Fruit fly (Drosophila melanogaster) whole organism, embryonic: ENCODE measurements around the gene caup.
A peak's percentile ranks its signal among the peaks of the same experiment; 100 is the strongest.

ENCODE experiments used
- Ada2b ChIP-seq: fragments of 200-800 bp; sonication (Bioruptor generic); IDR thresholded peaks from 2 replicates; pipeline ENCODE4 v1.3.6; 2022; ENCODE audit warnings: missing biosample characterization, missing genetic modification characterization
- B-H1 ChIP-seq: fragments of 200-800 bp; sonication (Bioruptor generic); IDR thresholded peaks from 3 replicates; pipeline ENCODE4 v1.3.6; 2022; ENCODE audit warnings: missing biosample characterization, missing genetic modification characterization
- BEAF-32 ChIP-seq: fragments of 200-800 bp; sonication (Bioruptor generic); optimal IDR thresholded peaks from 3 replicates; lab custom pipeline; 2017; ENCODE audit warnings: missing biosample characterization, missing genetic modification characterization, mild to moderate bottlenecking, moderate library complexity, missing genetic modification reagents
- BtbVII ChIP-seq: fragments of 200-800 bp; sonication (Bioruptor generic); optimal IDR thresholded peaks from 3 replicates; lab custom pipeline; 2017; ENCODE audit warnings: missing biosample characterization, mild to moderate bottlenecking, missing genetic modification characterization
- CG10321 ChIP-seq: fragments of 200-800 bp; sonication (Bioruptor generic); IDR thresholded peaks from 2 replicates; pipeline ENCODE4 v1.3.6; 2022; ENCODE audit warnings: missing biosample characterization, missing genetic modification characterization
- CG10543 ChIP-seq: fragments of 200-800 bp; sonication (Bioruptor generic); optimal IDR thresholded peaks from 3 replicates; lab custom pipeline; 2017; ENCODE audit warnings: missing biosample characterization, mild to moderate bottlenecking, missing genetic modification characterization, moderate library complexity
- CG12744 ChIP-seq: fragments of 200-800 bp; sonication (Bioruptor generic); optimal IDR thresholded peaks from 2 replicates; lab custom pipeline; 2016; ENCODE audit warnings: missing biosample characterization, missing genetic modification characterization
- CG14050 ChIP-seq: fragments of 200-800 bp; sonication (Bioruptor generic); IDR thresholded peaks from 3 replicates; pipeline ENCODE4 v1.3.6; 2022; ENCODE audit warnings: missing biosample characterization, missing genetic modification characterization
- CG15073 ChIP-seq: fragments of 200-800 bp; sonication (Bioruptor generic); optimal IDR thresholded peaks from 2 replicates; lab custom pipeline; 2016; ENCODE audit warnings: missing biosample characterization, missing genetic modification characterization
- CG1647 ChIP-seq: fragments of 200-800 bp; sonication (Bioruptor generic); optimal IDR thresholded peaks from 3 replicates; lab custom pipeline; 2016; ENCODE audit warnings: missing biosample characterization, missing genetic modification characterization
- CG16815 ChIP-seq: fragments of 200-800 bp; sonication (Bioruptor generic); optimal IDR thresholded peaks from 3 replicates; lab custom pipeline; 2017; ENCODE audit warnings: missing biosample characterization, mild to moderate bottlenecking, missing genetic modification characterization
- CG4617 ChIP-seq: fragments of 200-800 bp; sonication (Bioruptor generic); optimal IDR thresholded peaks from 3 replicates; lab custom pipeline; 2016; ENCODE audit warnings: missing biosample characterization, missing genetic modification characterization, borderline replicate concordance
- CG6175 ChIP-seq: fragments of 200-800 bp; sonication (Bioruptor generic); IDR thresholded peaks from 3 replicates; pipeline ENCODE4 v1.3.6; 2022; ENCODE audit warnings: missing biosample characterization, missing genetic modification characterization
- CG6254 ChIP-seq: fragments of 200-800 bp; sonication (Bioruptor generic); optimal IDR thresholded peaks from 3 replicates; lab custom pipeline; 2017; ENCODE audit warnings: mild to moderate bottlenecking, missing biosample characterization, missing genetic modification reagents, missing genetic modification characterization
- CG6683 ChIP-seq: fragments of 200-800 bp; sonication (Bioruptor generic); optimal IDR thresholded peaks from 2 replicates; lab custom pipeline; 2017; ENCODE audit warnings: missing biosample characterization, mild to moderate bottlenecking, missing genetic modification characterization, missing genetic modification reagents
- CG7271 ChIP-seq: fragments of 200-800 bp; sonication (Bioruptor generic); optimal IDR thresholded peaks from 2 replicates; lab custom pipeline; 2018; ENCODE audit warnings: missing biosample characterization, mild to moderate bottlenecking, missing genetic modification characterization, moderate library complexity
- CG7839 ChIP-seq: fragments of 200-800 bp; sonication (Bioruptor generic); optimal IDR thresholded peaks from 3 replicates; lab custom pipeline; 2018; ENCODE audit warnings: missing biosample characterization, mild to moderate bottlenecking, missing genetic modification characterization, moderate library complexity
- CG8765 ChIP-seq: fragments of 200-800 bp; sonication (Bioruptor generic); IDR thresholded peaks from 2 replicates; pipeline ENCODE4 v1.3.6; 2022; ENCODE audit warnings: missing biosample characterization, missing genetic modification characterization
- CG9215 ChIP-seq: fragments of 200-800 bp; sonication (Bioruptor generic); IDR thresholded peaks from 2 replicates; pipeline ENCODE4 v1.3.6; 2022; ENCODE audit warnings: missing biosample characterization, missing genetic modification characterization
- CkIIα-i1 ChIP-seq: fragments of 200-800 bp; sonication (Bioruptor generic); IDR thresholded peaks from 2 replicates; pipeline ENCODE4 v1.3.6; 2022; ENCODE audit warnings: missing biosample characterization, missing genetic modification characterization
- Dref ChIP-seq: fragments of 200-800 bp; sonication (Bioruptor generic); IDR thresholded peaks from 2 replicates; pipeline ENCODE4 v1.3.6; 2022; ENCODE audit warnings: missing biosample characterization, missing genetic modification characterization
- Fer1 ChIP-seq: fragments of 200-800 bp; sonication (Bioruptor generic); optimal IDR thresholded peaks from 2 replicates; lab custom pipeline; 2017; ENCODE audit warnings: missing biosample characterization, mild to moderate bottlenecking, missing genetic modification characterization
- Gsc ChIP-seq: fragments of 200-800 bp; sonication (Bioruptor generic); IDR thresholded peaks from 2 replicates; pipeline ENCODE4 v1.3.6; 2022; ENCODE audit warnings: missing biosample characterization, missing genetic modification characterization
- HHEX ChIP-seq: fragments of 200-800 bp; sonication (Bioruptor generic); optimal IDR thresholded peaks from 3 replicates; lab custom pipeline; 2017; ENCODE audit warnings: missing biosample characterization, mild to moderate bottlenecking, missing genetic modification characterization, missing genetic modification reagents
- Hr51 ChIP-seq, 2 experiments: fragments of 200-800 bp; sonication (Bioruptor generic); optimal IDR thresholded peaks; 2 replicates in 1 of 2; 3 replicates in 1 of 2; lab custom pipeline; 2016 to 2018; ENCODE audit warnings: missing biosample characterization in 2 of 2, missing genetic modification characterization in 2 of 2, mild to moderate bottlenecking in 1 of 2, moderate library complexity in 1 of 2
- Hsf ChIP-seq: fragments of 200-800 bp; sonication (Bioruptor generic); optimal IDR thresholded peaks from 3 replicates; lab custom pipeline; 2016; ENCODE audit warnings: missing biosample characterization, missing genetic modification characterization
- Jarid2 ChIP-seq: fragments of 200-800 bp; sonication (Bioruptor generic); optimal IDR thresholded peaks from 3 replicates; lab custom pipeline; 2017; ENCODE audit warnings: mild to moderate bottlenecking, missing biosample characterization, missing genetic modification reagents, missing genetic modification characterization
- MESR4 ChIP-seq: fragments of 200-800 bp; sonication (Bioruptor generic); optimal IDR thresholded peaks from 2 replicates; lab custom pipeline; 2018; ENCODE audit warnings: missing biosample characterization, mild to moderate bottlenecking, missing genetic modification characterization, moderate library complexity
- Meics ChIP-seq: fragments of 200-800 bp; sonication (Bioruptor generic); optimal IDR thresholded peaks from 2 replicates; lab custom pipeline; 2017; ENCODE audit warnings: missing biosample characterization, mild to moderate bottlenecking, missing genetic modification characterization
- Poxn ChIP-seq: fragments of 200-800 bp; sonication (Bioruptor generic); IDR thresholded peaks from 2 replicates; pipeline ENCODE4 v1.3.6; 2022; ENCODE audit warnings: missing biosample characterization, missing genetic modification characterization
- cg ChIP-seq: fragments of 200-800 bp; sonication (Bioruptor generic); optimal IDR thresholded peaks from 3 replicates; lab custom pipeline; 2019; ENCODE audit warnings: missing biosample characterization, mild to moderate bottlenecking, missing genetic modification characterization, moderate library complexity
- corto ChIP-seq: fragments of 200-800 bp; sonication (Bioruptor generic); optimal IDR thresholded peaks from 2 replicates; lab custom pipeline; 2016; ENCODE audit warnings: missing biosample characterization, mild to moderate bottlenecking, missing genetic modification characterization, moderate library complexity
- dmrt11E ChIP-seq: fragments of 200-800 bp; sonication (Bioruptor generic); optimal IDR thresholded peaks from 3 replicates; lab custom pipeline; 2018; ENCODE audit warnings: missing biosample characterization, mild to moderate bottlenecking, missing genetic modification characterization, moderate library complexity
- dmrt99B ChIP-seq: fragments of 200-800 bp; sonication (Bioruptor generic); optimal IDR thresholded peaks from 2 replicates; lab custom pipeline; 2018; ENCODE audit warnings: missing biosample characterization, mild to moderate bottlenecking, missing genetic modification characterization, moderate library complexity
- fd102C ChIP-seq: fragments of 200-800 bp; sonication (Bioruptor generic); optimal IDR thresholded peaks from 2 replicates; lab custom pipeline; 2018; ENCODE audit warnings: missing biosample characterization, mild to moderate bottlenecking, missing genetic modification characterization, moderate library complexity
- hkb ChIP-seq, 2 experiments: fragments of 200-800 bp in 1 of 2; fragments of >200 bp in 1 of 2; sonication (Bioruptor generic) in 1 of 2; IDR thresholded peaks in 1 of 2; optimal IDR thresholded peaks in 1 of 2; 2 replicates each; pipeline versions ENCODE4 v1.3.6 to Lab custom; 2017 to 2022; ENCODE audit warnings: missing biosample characterization in 1 of 2, missing genetic modification characterization in 1 of 2
- inv ChIP-seq: fragments of 200-800 bp; sonication (Bioruptor generic); IDR thresholded peaks from 2 replicates; pipeline ENCODE4 v1.3.6; 2022; ENCODE audit warnings: missing biosample characterization, missing genetic modification characterization; ENCODE audit not compliant: partially characterized antibody
- lab ChIP-seq: fragments of 200-800 bp; sonication (Bioruptor generic); optimal IDR thresholded peaks from 3 replicates; lab custom pipeline; 2017; ENCODE audit warnings: missing biosample characterization, missing genetic modification characterization, mild to moderate bottlenecking, moderate library complexity, missing genetic modification reagents
- mam ChIP-seq: fragments of 200-800 bp; sonication (Bioruptor generic); optimal IDR thresholded peaks from 3 replicates; lab custom pipeline; 2016; ENCODE audit warnings: missing biosample characterization, missing genetic modification characterization
- nmo ChIP-seq: fragments of 200-800 bp; sonication (Bioruptor generic); optimal IDR thresholded peaks from 2 replicates; lab custom pipeline; 2018; ENCODE audit warnings: missing biosample characterization, mild to moderate bottlenecking, missing genetic modification characterization, moderate library complexity
- pan ChIP-seq, 4 experiments: fragments of >200 bp in 3 of 4; fragments of 200-800 bp in 1 of 4; sonication (Bioruptor generic) in 1 of 4; optimal IDR thresholded peaks in 3 of 4; IDR thresholded peaks in 1 of 4; 2 replicates each; pipeline versions ENCODE4 v1.3.6 to Lab custom; 2017 to 2022; ENCODE audit warnings: missing biosample characterization in 2 of 4, missing genetic modification characterization in 2 of 4, mixed read lengths in 1 of 4
- peb ChIP-seq: fragments of 200-800 bp; sonication (Bioruptor generic); IDR thresholded peaks from 2 replicates; pipeline ENCODE4 v1.3.6; 2022; ENCODE audit warnings: missing biosample characterization, missing genetic modification characterization
- psq ChIP-seq: fragments of 200-800 bp; sonication (Bioruptor generic); optimal IDR thresholded peaks from 2 replicates; lab custom pipeline; 2017; ENCODE audit warnings: missing biosample characterization, missing genetic modification characterization
- stc ChIP-seq: fragments of 200-800 bp; sonication (Bioruptor generic); IDR thresholded peaks from 2 replicates; pipeline ENCODE4 v1.3.6; 2022; ENCODE audit warnings: missing biosample characterization, missing genetic modification characterization
- stwl ChIP-seq: fragments of 200-800 bp; sonication (Bioruptor generic); optimal IDR thresholded peaks from 3 replicates; lab custom pipeline; 2018; ENCODE audit warnings: missing biosample characterization, mild to moderate bottlenecking, missing genetic modification characterization, moderate library complexity
- vvl ChIP-seq: fragments of 200-800 bp; sonication (Bioruptor generic); IDR thresholded peaks from 2 replicates; pipeline ENCODE4 v1.3.6; 2022; ENCODE audit warnings: missing biosample characterization, missing genetic modification characterization
- zen ChIP-seq: fragments of 200-800 bp; sonication (Bioruptor generic); optimal IDR thresholded peaks from 3 replicates; lab custom pipeline; 2018; ENCODE audit warnings: missing biosample characterization, mild to moderate bottlenecking, missing genetic modification characterization, moderate library complexity
- zfh1 ChIP-seq: fragments of 200-800 bp; sonication (Bioruptor generic); IDR thresholded peaks from 3 replicates; pipeline ENCODE4 v1.3.6; 2022; ENCODE audit warnings: missing biosample characterization, missing genetic modification characterization

Gene caup

DNA sequence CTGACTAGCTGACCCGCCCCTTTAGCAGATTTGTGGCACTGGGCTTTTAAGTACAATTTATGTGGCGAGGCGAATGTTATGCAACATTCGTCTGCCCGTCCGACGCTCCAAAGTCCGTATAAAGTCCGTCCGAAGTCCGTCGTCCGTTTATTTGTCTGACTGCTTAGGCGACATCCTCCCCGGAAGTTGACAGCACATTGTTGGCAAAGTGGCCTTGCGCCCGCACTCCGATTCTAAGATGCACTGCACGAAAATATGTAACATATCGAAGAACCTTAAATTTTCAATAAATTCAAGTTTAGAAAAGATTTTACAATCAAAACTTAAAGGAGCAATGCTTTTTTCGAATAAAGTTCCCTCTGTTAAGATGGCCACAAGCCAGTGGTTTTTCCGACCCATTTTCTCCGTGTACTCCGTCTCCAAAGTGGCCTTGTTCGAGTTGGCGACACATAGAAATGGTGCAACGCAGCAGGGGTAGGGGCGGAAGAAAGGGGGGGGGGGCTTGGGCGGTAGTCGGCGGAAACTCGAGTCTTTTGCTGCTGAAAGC, 9.5 kb downstream of the caup start (continued):
- TF ChIP-seq nmo (peak; percentile 66), CkIIα-i1 (GFP tag; lab: Robert Waterston, UW) (no peak), CG4617 (GFP tag; lab: Kevin White, UChicago) (no peak), Jarid2 (no peak), zfh1 (GFP tag; lab: Robert Waterston, UW) (peak; percentile 55; the same call in 2 of the 3 replicates), BEAF-32 (GFP tag; lab: Kevin White, UChicago) (no peak), zen (tag; lab: Kevin White, UChicago) (no peak), stwl (tag; lab: Kevin White, UChicago) (no peak), Dref (no peak), Gsc (GFP tag; lab: Robert Waterston, UW) (no peak), CG6175 (no peak), vvl (GFP tag; lab: Robert Waterston, UW) (peak; percentile 59; the same call in 1 of the 2 replicates), lab (GFP tag; lab: Kevin White, UChicago) (peak; percentile 41), HHEX (GFP tag; lab: Kevin White, UChicago) (no peak), Ada2b (GFP tag; lab: Robert Waterston, UW) (no peak), CG14050 (no peak), CG10543 (GFP tag; lab: Kevin White, UChicago) (no peak), pan (optimal IDR thresholded peaks at IDR 0.05; lab: Kevin White, UChicago) (no peak), pan (GFP tag; optimal IDR thresholded peaks at IDR 0.05 in 1 of 2, IDR thresholded peaks at IDR 0.05 in 1 of 2) (peak in 1 of 2 experiments; percentile 13), inv (GFP tag; lab: Robert Waterston, UW) (no peak), CG7839 (tag; lab: Kevin White, UChicago) (peak; percentile 49), cg (GFP tag; lab: Kevin White, UChicago) (no peak), stc (GFP tag; lab: Robert Waterston, UW) (0 out of 2 replicates have a peak, but pooled peaks have one; percentile 12), Meics (GFP tag; lab: Kevin White, UChicago) (no peak), hkb (optimal IDR thresholded peaks at IDR 0.05; lab: Kevin White, UChicago) (no peak), hkb (GFP tag; IDR thresholded peaks at IDR 0.05; lab: Robert Waterston, UW) (0 out of 2 replicates have a peak, but pooled peaks have one; percentile 13), peb (GFP tag; lab: Robert Waterston, UW) (no peak), mam (GFP tag; lab: Kevin White, UChicago) (no peak), MESR4 (GFP tag; lab: Kevin White, UChicago) (no peak), CG15073 (no peak), CG6254 (GFP tag; lab: Kevin White, UChicago) (no peak), B-H1 (GFP tag; lab: Robert Waterston, UW) (no peak), CG8765 (GFP tag; lab: Robert Waterston, UW) (no peak), dmrt11E (tag; lab: Kevin White, UChicago) (peak; percentile 1), CG6683 (no peak), CG12744 (GFP tag; lab: Kevin White, UChicago) (no peak), CG1647 (GFP tag; lab: Kevin White, UChicago) (no peak), CG16815 (GFP tag; lab: Kevin White, UChicago) (no peak), Poxn (GFP tag; lab: Robert Waterston, UW) (no peak), Hr51 (GFP tag; optimal IDR thresholded peaks at IDR 0.05; lab: Kevin White, UChicago) (no peak), CG9215 (GFP tag; lab: Robert Waterston, UW) (no peak), CG7271 (no peak), BtbVII (GFP tag; lab: Kevin White, UChicago) (no peak), Hsf (GFP tag; lab: Kevin White, UChicago) (no peak), Fer1 (GFP tag; lab: Kevin White, UChicago) (no peak), psq (GFP tag; lab: Kevin White, UChicago) (no peak), fd102C (GFP tag; lab: Kevin White, UChicago) (no peak), dmrt99B (tag; lab: Kevin White, UChicago) (peak; percentile 56), corto (no peak), CG10321 (GFP tag; lab: Robert Waterston, UW) (no peak)
